Worm (Caenorhabditis elegans): ENCODE results near the gene ZK892.5.

Gene ZK892.5

DNA sequence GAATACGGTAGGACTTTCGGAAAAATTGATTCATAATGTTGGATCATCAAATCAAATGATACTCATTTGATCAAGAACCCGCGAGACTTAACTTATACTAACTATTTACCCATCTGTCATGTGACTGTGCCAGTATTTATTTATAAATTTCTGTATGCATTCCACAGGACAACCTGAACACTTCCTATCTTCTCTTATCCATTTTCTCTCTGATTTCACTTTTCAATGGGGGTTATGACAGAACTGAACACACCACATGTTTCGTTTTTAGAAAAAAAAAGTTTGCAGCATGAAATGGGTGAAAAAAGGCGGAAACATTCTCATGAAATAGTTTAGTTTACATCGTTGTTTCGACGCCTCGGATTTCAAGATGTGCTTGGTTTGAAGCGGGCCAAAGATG is 9.5 kb downstream of the ZK892.5 start:
- no peak for TF ChIP-seq lag-1 (GFP tag; IDR thresholded peaks at IDR 0.05)
- no peak for TF ChIP-seq bed-1 (GFP tag; IDR thresholded peaks at IDR 0.05)
- TF ChIP-seq Y53G8AR.9 (GFP tag; conservative IDR thresholded peaks at IDR 0.05), result no peak
- no peak for TF ChIP-seq tbp1 (GFP tag; optimal IDR thresholded peaks at IDR 0.05)
- TF ChIP-seq akir-1 (GFP tag; optimal IDR thresholded peaks at IDR 0.05), result no peak
- no peak for TF ChIP-seq attf-3 (GFP tag; conservative IDR thresholded peaks at IDR 0.05)
- TF ChIP-seq hlh-12 (tag; optimal IDR thresholded peaks at IDR 0.05), result no peak
- no peak for TF ChIP-seq ztf-25 (GFP tag; IDR thresholded peaks at IDR 0.05)
- no peak for TF ChIP-seq ztf-18 (tag; optimal IDR thresholded peaks at IDR 0.05)
- TF ChIP-seq egrh-3 (GFP tag; IDR thresholded peaks at IDR 0.05), result no peak
- no peak for TF ChIP-seq hmg-1.2 (GFP tag; IDR thresholded peaks at IDR 0.05)
- TF ChIP-seq efl-1 (GFP tag; optimal IDR thresholded peaks at IDR 0.05), result no peak
- TF ChIP-seq madf-3 (GFP tag; IDR thresholded peaks at IDR 0.05), result no peak
- TF ChIP-seq ceh-58 (GFP tag; IDR thresholded peaks at IDR 0.05), result no peak
- no peak for TF ChIP-seq ceh-91 (GFP tag; IDR thresholded peaks at IDR 0.05)
- TF ChIP-seq T26A5.8 (tag; optimal IDR thresholded peaks at IDR 0.05), result no peak
- TF ChIP-seq lin-40 (tag; optimal IDR thresholded peaks at IDR 0.05), result no peak
- no peak for TF ChIP-seq egl-18 (GFP tag; IDR thresholded peaks at IDR 0.05)
- no peak for TF ChIP-seq F33H1.4 (GFP tag; IDR thresholded peaks at IDR 0.05)

DNA sequence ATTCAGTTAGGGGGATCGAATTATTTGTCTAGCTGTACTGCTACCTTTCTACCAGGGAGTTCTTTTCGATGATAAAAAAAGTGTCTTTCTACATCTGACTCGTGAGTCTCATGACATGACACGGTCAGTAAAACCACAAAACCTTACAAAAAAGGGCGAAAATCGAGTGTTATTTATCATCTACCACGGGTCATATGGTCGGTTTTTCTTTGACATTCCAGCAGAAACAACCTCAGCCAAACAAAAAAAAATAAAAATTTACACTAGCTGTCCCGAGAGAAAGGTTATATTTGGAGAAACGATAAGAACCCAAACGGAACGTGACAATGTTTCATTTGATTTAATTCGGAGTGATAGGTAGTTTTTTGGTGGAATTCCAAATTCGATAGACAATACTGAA is 11.7 kb downstream of the ZK892.5 start:
- TF ChIP-seq somi-1 (GFP tag; optimal IDR thresholded peaks at IDR 0.05), result peak; percentile 15
- TF ChIP-seq tbx-9 (tag; optimal IDR thresholded peaks at IDR 0.05; ENCODE audit: borderline replicate concordance), result no peak
- no peak for TF ChIP-seq Y56A3A.18 (GFP tag; IDR thresholded peaks at IDR 0.05)
- no peak for TF ChIP-seq egrh-3 (GFP tag; IDR thresholded peaks at IDR 0.05)
- TF ChIP-seq C06A6.2 (GFP tag; conservative IDR thresholded peaks at IDR 0.05), result no peak
- TF ChIP-seq ceh-40 (GFP tag; IDR thresholded peaks at IDR 0.05), result no peak
- no peak for TF ChIP-seq snpc-3.4 (tag; optimal IDR thresholded peaks at IDR 0.05)
- TF ChIP-seq ZK185.1 (tag; optimal IDR thresholded peaks at IDR 0.05; ENCODE audit: poor library complexity, severe bottlenecking), result no peak
- no peak for TF ChIP-seq lin-26 (GFP tag; IDR thresholded peaks at IDR 0.05)
- peak; percentile 23 for TF ChIP-seq nhr-80 (tag; optimal IDR thresholded peaks at IDR 0.05)
- no peak for TF ChIP-seq nhr-90 (tag; optimal IDR thresholded peaks at IDR 0.05)
- no peak for TF ChIP-seq F52B5.7 (tag; optimal IDR thresholded peaks at IDR 0.05)
- TF ChIP-seq hsf-1 (GFP tag; IDR thresholded peaks at IDR 0.05), result no peak
- TF ChIP-seq madf-3 (GFP tag; IDR thresholded peaks at IDR 0.05), result no peak
- TF ChIP-seq rec-8 (tag; optimal IDR thresholded peaks at IDR 0.05), result no peak
- TF ChIP-seq hlh-26 (GFP tag; conservative IDR thresholded peaks at IDR 0.05), result no peak
- no peak for TF ChIP-seq sdz-38 (tag; optimal IDR thresholded peaks at IDR 0.05)
- TF ChIP-seq F10E7.11 (tag; optimal IDR thresholded peaks at IDR 0.05), result no peak
- no peak for TF ChIP-seq hmg-1.2 (GFP tag; IDR thresholded peaks at IDR 0.05)
- no peak for TF ChIP-seq zfh-2 (GFP tag; conservative IDR thresholded peaks at IDR 0.05)
- TF ChIP-seq ztf-25 (GFP tag; IDR thresholded peaks at IDR 0.05), result no peak
- TF ChIP-seq lin-40 (tag; optimal IDR thresholded peaks at IDR 0.05), result peak; percentile 25
- TF ChIP-seq attf-5 (GFP tag; optimal IDR thresholded peaks at IDR 0.05), result no peak
- peak; percentile 52 for TF ChIP-seq ztf-26 (tag; optimal IDR thresholded peaks at IDR 0.05)
- TF ChIP-seq Y79H2A.3 (GFP tag; conservative IDR thresholded peaks at IDR 0.05), result no peak
- TF ChIP-seq tbp1 (GFP tag; optimal IDR thresholded peaks at IDR 0.05), result no peak
- TF ChIP-seq ceh-27 (GFP tag; optimal IDR thresholded peaks at IDR 0.05), result no peak
- no peak for TF ChIP-seq sptf-2 (GFP tag; optimal IDR thresholded peaks at IDR 0.05)
- TF ChIP-seq K11D2.4 (GFP tag; IDR thresholded peaks at IDR 0.05), result peak; percentile 78
- TF ChIP-seq cebp-1 (GFP tag; IDR thresholded peaks at IDR 0.05), result no peak
- TF ChIP-seq cebp-1 (tag; optimal IDR thresholded peaks at IDR 0.05), result peak; percentile 49
- TF ChIP-seq efl-1 (GFP tag; optimal IDR thresholded peaks at IDR 0.05), result no peak
- no peak for TF ChIP-seq hlh-12 (tag; optimal IDR thresholded peaks at IDR 0.05)

Measured in whole organism, young adult.